Worm (Caenorhabditis elegans) whole organism, L2 larva: Measurements from ENCODE around the gene F53E10.5.

Experiments used
- alr-1 ChIP-seq: fragments of 150-350 bp; optimal IDR thresholded peaks from 2 replicates; lab custom pipeline; 2014; ENCODE audit warnings: missing biosample characterization, missing genetic modification characterization
- lsy-2 ChIP-seq, 2 experiments: fragments of 150-350 bp in 1 of 2; sonication (generic microtip) in 1 of 2; optimal IDR thresholded peaks; 2 replicates each; lab custom pipeline; 2014 to 2017; ENCODE audit warnings: missing biosample characterization in 2 of 2, missing genetic modification characterization in 2 of 2
- nhr-12 ChIP-seq: fragments of 150-350 bp; optimal IDR thresholded peaks from 2 replicates; lab custom pipeline; 2014; ENCODE audit warnings: missing biosample characterization, missing genetic modification characterization

- TF ChIP-seq lsy-2 (tag; optimal IDR thresholded peaks at IDR 0.05; lab: Kevin White, UChicago) (no peak), nhr-12 (tag; lab: Kevin White, UChicago) (no peak), alr-1 (no peak)
Measured at ce11 chrV:2647222-2647796, 48.6 kb upstream of the F53E10.5 start.
